Fruit fly (Drosophila melanogaster): ENCODE measurements around the gene ben.

DNA sequence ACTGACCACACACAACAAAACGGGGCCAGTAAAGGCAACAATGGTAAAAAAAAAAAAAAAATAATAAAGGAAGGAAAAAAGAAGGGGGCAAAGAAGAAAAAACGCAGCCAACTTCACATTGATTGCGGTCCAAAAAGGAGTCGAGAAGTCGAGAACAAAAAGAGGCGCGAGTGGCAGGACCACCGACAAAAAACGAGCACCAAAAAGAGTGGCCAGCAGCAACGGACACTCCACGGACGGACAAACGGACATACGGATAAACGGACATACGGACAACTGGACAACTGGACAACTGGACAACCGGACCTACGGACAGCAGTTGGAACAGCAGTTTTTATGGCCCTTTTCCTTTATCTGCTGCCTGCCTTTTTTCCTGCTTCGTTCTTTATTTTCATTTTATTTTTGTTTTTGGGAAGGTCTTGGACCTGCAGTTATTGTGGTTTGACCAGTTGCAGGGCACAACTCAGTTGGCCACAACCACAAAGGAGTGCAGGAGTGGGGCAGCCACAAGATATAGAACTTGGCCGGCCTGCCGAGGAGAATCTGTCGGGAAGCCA is 47.3 kb upstream of the ben start:
- TF ChIP-seq CG8478 (optimal IDR thresholded peaks at IDR 0.05), result no peak
- no peak for TF ChIP-seq CTCF (optimal IDR thresholded peaks at IDR 0.05)

Data from S2 (cell line).